Fruit fly (Drosophila melanogaster) whole organism, embryonic: Measurements from ENCODE around the gene CG11267.

Source experiments
- CG10462 ChIP-seq: fragments of 200-800 bp; sonication (Bioruptor generic); optimal IDR thresholded peaks from 2 replicates; lab custom pipeline; 2016; ENCODE audit warnings: missing biosample characterization, missing genetic modification characterization
- CG1647 ChIP-seq: fragments of 200-800 bp; sonication (Bioruptor generic); optimal IDR thresholded peaks from 3 replicates; lab custom pipeline; 2016; ENCODE audit warnings: missing biosample characterization, missing genetic modification characterization
- CG5245 ChIP-seq: fragments of 200-800 bp; sonication (Bioruptor generic); optimal IDR thresholded peaks from 3 replicates; lab custom pipeline; 2016; ENCODE audit warnings: missing biosample characterization, missing genetic modification characterization
- lab ChIP-seq: fragments of 200-800 bp; sonication (Bioruptor generic); optimal IDR thresholded peaks from 3 replicates; lab custom pipeline; 2017; ENCODE audit warnings: missing biosample characterization, missing genetic modification characterization, mild to moderate bottlenecking, moderate library complexity, missing genetic modification reagents
- slp2 ChIP-seq: fragments of 200-800 bp; sonication (Bioruptor generic); optimal IDR thresholded peaks from 2 replicates; lab custom pipeline; 2016; ENCODE audit warnings: missing biosample characterization, missing genetic modification characterization

dm6 chr3L:13032915-13033282 is 17.0 kb downstream of the CG11267 start:
- TF ChIP-seq lab (GFP tag; lab: Kevin White, UChicago) (no peak), CG10462 (GFP tag; lab: Kevin White, UChicago) (no peak), CG1647 (GFP tag; lab: Kevin White, UChicago) (no peak), slp2 (GFP tag; lab: Kevin White, UChicago) (no peak), CG5245 (GFP tag; lab: Kevin White, UChicago) (no peak)
